Fruit fly (Drosophila melanogaster) whole organism, embryonic: Measurements from ENCODE around the gene CG32259.

Experiments used
- Blimp-1 ChIP-seq: fragments of 200-800 bp; sonication (Bioruptor generic); optimal IDR thresholded peaks from 3 replicates; lab custom pipeline; 2018; ENCODE audit warnings: missing biosample characterization, missing genetic modification characterization, mild to moderate bottlenecking, moderate library complexity, missing genetic modification reagents
- C15 ChIP-seq: fragments of 200-800 bp; sonication (Bioruptor generic); IDR thresholded peaks from 3 replicates; pipeline ENCODE4 v1.3.6; 2022; ENCODE audit warnings: missing biosample characterization, missing genetic modification characterization
- CG10147 ChIP-seq: fragments of 200-800 bp; sonication (Bioruptor generic); optimal IDR thresholded peaks from 2 replicates; lab custom pipeline; 2019; ENCODE audit warnings: missing biosample characterization, mild to moderate bottlenecking, missing genetic modification characterization, moderate library complexity
- CG10979 ChIP-seq: fragments of 200-800 bp; sonication (Bioruptor generic); optimal IDR thresholded peaks from 2 replicates; lab custom pipeline; 2018; ENCODE audit warnings: missing biosample characterization, mild to moderate bottlenecking, missing genetic modification characterization, moderate library complexity
- CG11560 ChIP-seq: fragments of 200-800 bp; sonication (Bioruptor generic); IDR thresholded peaks from 3 replicates; pipeline ENCODE4 v1.3.6; 2022; ENCODE audit warnings: missing biosample characterization, missing genetic modification characterization
- CG12299 ChIP-seq: fragments of 200-800 bp; sonication (Bioruptor generic); optimal IDR thresholded peaks from 2 replicates; lab custom pipeline; 2018; ENCODE audit warnings: missing biosample characterization, mild to moderate bottlenecking, missing genetic modification characterization
- CG12942 ChIP-seq: fragments of 200-800 bp; sonication (Bioruptor generic); optimal IDR thresholded peaks from 3 replicates; lab custom pipeline; 2016; ENCODE audit warnings: missing biosample characterization, missing genetic modification characterization
- CG14860 ChIP-seq: fragments of 200-800 bp; sonication (Bioruptor generic); IDR thresholded peaks from 3 replicates; pipeline ENCODE4 v1.3.6; 2022; ENCODE audit warnings: missing biosample characterization, missing genetic modification characterization; ENCODE audit not compliant: partially characterized antibody
- CG16863 ChIP-seq: fragments of 200-800 bp; sonication (Bioruptor generic); optimal IDR thresholded peaks from 3 replicates; lab custom pipeline; 2016; ENCODE audit warnings: missing biosample characterization, missing genetic modification characterization
- CG17612 ChIP-seq: fragments of 200-800 bp; sonication (Bioruptor generic); IDR thresholded peaks from 2 replicates; pipeline ENCODE4 v1.3.6; 2022; ENCODE audit warnings: missing biosample characterization, missing genetic modification characterization
- CG2202 ChIP-seq: fragments of 200-800 bp; sonication (Bioruptor generic); optimal IDR thresholded peaks from 2 replicates; lab custom pipeline; 2018; ENCODE audit warnings: missing biosample characterization, mild to moderate bottlenecking, missing genetic modification characterization
- CG2712 ChIP-seq: fragments of 200-800 bp; optimal IDR thresholded peaks from 3 replicates; lab custom pipeline; 2019; ENCODE audit warnings: missing biosample characterization, mild to moderate bottlenecking, missing genetic modification characterization, moderate library complexity
- CG2875 ChIP-seq: fragments of 200-800 bp; sonication (Bioruptor generic); optimal IDR thresholded peaks from 2 replicates; lab custom pipeline; 2017; ENCODE audit warnings: missing biosample characterization, mild to moderate bottlenecking, missing genetic modification characterization, missing genetic modification reagents
- CG31388 ChIP-seq: fragments of 200-800 bp; sonication (Bioruptor generic); optimal IDR thresholded peaks from 2 replicates; lab custom pipeline; 2016; ENCODE audit warnings: missing biosample characterization, missing genetic modification characterization
- CG33557 ChIP-seq: fragments of 200-800 bp; sonication (Bioruptor generic); optimal IDR thresholded peaks from 2 replicates; lab custom pipeline; 2019; ENCODE audit warnings: missing biosample characterization, mild to moderate bottlenecking, missing genetic modification characterization, moderate library complexity
- CG4707 ChIP-seq: fragments of 200-800 bp; sonication (Bioruptor generic); optimal IDR thresholded peaks from 2 replicates; lab custom pipeline; 2018; ENCODE audit warnings: missing biosample characterization, mild to moderate bottlenecking, missing genetic modification characterization, moderate library complexity
- CG6765 ChIP-seq: fragments of 200-800 bp; sonication (Bioruptor generic); optimal IDR thresholded peaks from 3 replicates; lab custom pipeline; 2017; ENCODE audit warnings: missing biosample characterization, mild to moderate bottlenecking, missing genetic modification characterization
- CG8290 ChIP-seq, 3 experiments: fragments of 200-800 bp; sonication (Bioruptor generic); optimal IDR thresholded peaks; 2 replicates each; lab custom pipeline; 2016 to 2019; ENCODE audit warnings: missing biosample characterization in 3 of 3, missing genetic modification characterization in 3 of 3, mild to moderate bottlenecking in 2 of 3, moderate library complexity in 1 of 3
- CG9727 ChIP-seq: fragments of 200-800 bp; sonication (Bioruptor generic); optimal IDR thresholded peaks from 3 replicates; lab custom pipeline; 2017; ENCODE audit warnings: missing biosample characterization, mild to moderate bottlenecking, missing genetic modification characterization
- CG9817 ChIP-seq: fragments of 200-800 bp; sonication (Bioruptor generic); optimal IDR thresholded peaks from 2 replicates; lab custom pipeline; 2018; ENCODE audit warnings: missing biosample characterization, mild to moderate bottlenecking, missing genetic modification characterization, moderate library complexity
- Dad ChIP-seq: fragments of 200-800 bp; sonication (Bioruptor generic); optimal IDR thresholded peaks from 3 replicates; lab custom pipeline; 2016; ENCODE audit warnings: missing biosample characterization, missing genetic modification characterization
- Doc2 ChIP-seq: fragments of 200-800 bp; sonication (Bioruptor generic); IDR thresholded peaks from 2 replicates; pipeline ENCODE4 v1.3.6; 2022; ENCODE audit warnings: missing biosample characterization, missing genetic modification characterization
- Dp ChIP-seq: fragments of 200-800 bp; sonication (Bioruptor generic); optimal IDR thresholded peaks from 2 replicates; lab custom pipeline; 2018; ENCODE audit warnings: missing biosample characterization, mild to moderate bottlenecking, missing genetic modification characterization, moderate library complexity
- Gsc ChIP-seq: fragments of 200-800 bp; sonication (Bioruptor generic); IDR thresholded peaks from 2 replicates; pipeline ENCODE4 v1.3.6; 2022; ENCODE audit warnings: missing biosample characterization, missing genetic modification characterization
- Gug ChIP-seq: fragments of 200-800 bp; sonication (Bioruptor generic); IDR thresholded peaks from 4 replicates; pipeline ENCODE4 v1.3.6; 2022; ENCODE audit warnings: missing biosample characterization, missing genetic modification characterization
- Hr3 ChIP-seq: fragments of 200-800 bp; sonication (Bioruptor generic); optimal IDR thresholded peaks from 3 replicates; lab custom pipeline; 2016; ENCODE audit warnings: missing biosample characterization, missing genetic modification characterization
- Kr ChIP-seq: fragments of 200-800 bp; sonication (Bioruptor generic); optimal IDR thresholded peaks from 2 replicates; lab custom pipeline; 2017; ENCODE audit warnings: missing biosample characterization, mild to moderate bottlenecking, missing genetic modification characterization
- Lim3 ChIP-seq: fragments of 200-800 bp; sonication (Bioruptor generic); IDR thresholded peaks from 2 replicates; pipeline ENCODE4 v1.3.6; 2022; ENCODE audit warnings: missing biosample characterization, missing genetic modification characterization
- Lpt ChIP-seq: fragments of >200 bp; optimal IDR thresholded peaks from 2 replicates; lab custom pipeline; 2018; ENCODE audit warnings: missing biosample characterization, missing genetic modification characterization
- Ptx1 ChIP-seq: fragments of 200-800 bp; sonication (Bioruptor generic); IDR thresholded peaks from 2 replicates; pipeline ENCODE4 v1.3.6; 2022; ENCODE audit warnings: missing biosample characterization, missing genetic modification characterization
- Rx ChIP-seq: fragments of 200-800 bp; sonication (Bioruptor generic); IDR thresholded peaks from 2 replicates; pipeline ENCODE4 v1.3.6; 2022; ENCODE audit warnings: missing biosample characterization, missing genetic modification characterization
- Six4 ChIP-seq: fragments of 200-800 bp; sonication (Bioruptor generic); optimal IDR thresholded peaks from 2 replicates; lab custom pipeline; 2016; ENCODE audit warnings: missing biosample characterization, missing genetic modification characterization
- ash1 ChIP-seq: fragments of 200-800 bp; sonication (Bioruptor generic); optimal IDR thresholded peaks from 2 replicates; lab custom pipeline; 2018; ENCODE audit warnings: missing biosample characterization, mild to moderate bottlenecking, missing genetic modification characterization
- az2 ChIP-seq: fragments of 200-800 bp; sonication (Bioruptor generic); optimal IDR thresholded peaks from 3 replicates; lab custom pipeline; 2016; ENCODE audit warnings: missing biosample characterization, missing genetic modification characterization
- chif ChIP-seq, 2 experiments: fragments of 200-800 bp; sonication (Bioruptor generic); optimal IDR thresholded peaks; 3 replicates each; lab custom pipeline; 2016; ENCODE audit warnings: missing biosample characterization in 2 of 2, missing genetic modification characterization in 2 of 2
- chm ChIP-seq: fragments of 200-800 bp; sonication (Bioruptor generic); IDR thresholded peaks from 2 replicates; pipeline ENCODE4 v1.3.6; 2022; ENCODE audit warnings: missing biosample characterization, missing genetic modification characterization
- chn ChIP-seq: fragments of 200-800 bp; sonication (Bioruptor generic); optimal IDR thresholded peaks from 2 replicates; lab custom pipeline; 2016; ENCODE audit warnings: missing biosample characterization, missing genetic modification characterization
- cwo ChIP-seq: fragments of 200-800 bp; sonication (Bioruptor generic); optimal IDR thresholded peaks from 3 replicates; lab custom pipeline; 2017; ENCODE audit warnings: missing biosample characterization, missing genetic modification characterization, mild to moderate bottlenecking, moderate library complexity, missing genetic modification reagents
- dpn ChIP-seq, 2 experiments: fragments of 200-800 bp; sonication (Bioruptor generic); optimal IDR thresholded peaks; 3 replicates each; lab custom pipeline; 2016; ENCODE audit warnings: missing biosample characterization in 2 of 2, missing genetic modification characterization in 2 of 2
- esg ChIP-seq: fragments of 200-800 bp; sonication (Bioruptor generic); conservative IDR thresholded peaks from 2 replicates; pipeline ENCODE4 v1.3.6; 2022; ENCODE audit warnings: missing biosample characterization, missing genetic modification characterization
- hbn ChIP-seq: fragments of 200-800 bp; sonication (Bioruptor generic); IDR thresholded peaks from 2 replicates; pipeline ENCODE4 v1.3.6; 2022; ENCODE audit warnings: missing biosample characterization, missing genetic modification characterization; ENCODE audit not compliant: partially characterized antibody
- kah ChIP-seq: fragments of 200-800 bp; sonication (Bioruptor generic); optimal IDR thresholded peaks from 2 replicates; lab custom pipeline; 2018; ENCODE audit warnings: missing biosample characterization, mild to moderate bottlenecking, missing genetic modification characterization
- lola ChIP-seq, 3 experiments: fragments of >200 bp in 2 of 3; fragments of 200-800 bp in 1 of 3; sonication (Bioruptor generic) in 1 of 3; optimal IDR thresholded peaks; 2 replicates each; lab custom pipeline; 2017 to 2019; ENCODE audit warnings: missing biosample characterization in 3 of 3, missing genetic modification characterization in 3 of 3, mild to moderate bottlenecking in 1 of 3, moderate library complexity in 1 of 3
- lov ChIP-seq, 2 experiments: fragments of 200-800 bp in 1 of 2; fragments of >200 bp in 1 of 2; sonication (Bioruptor generic) in 1 of 2; IDR thresholded peaks in 1 of 2; optimal IDR thresholded peaks in 1 of 2; 2 replicates in 1 of 2; 3 replicates in 1 of 2; pipeline versions ENCODE4 v1.3.6 to Lab custom; 2017 to 2022; ENCODE audit warnings: missing biosample characterization in 1 of 2, missing genetic modification characterization in 1 of 2
- pzg ChIP-seq: fragments of 200-800 bp; sonication (Bioruptor generic); optimal IDR thresholded peaks from 3 replicates; lab custom pipeline; 2018; ENCODE audit warnings: missing biosample characterization, mild to moderate bottlenecking, missing genetic modification characterization, moderate library complexity
- sima ChIP-seq: fragments of 200-800 bp; sonication (Bioruptor generic); optimal IDR thresholded peaks from 2 replicates; lab custom pipeline; 2016; ENCODE audit warnings: missing biosample characterization, missing genetic modification characterization
- vvl ChIP-seq: fragments of 200-800 bp; sonication (Bioruptor generic); IDR thresholded peaks from 2 replicates; pipeline ENCODE4 v1.3.6; 2022; ENCODE audit warnings: missing biosample characterization, missing genetic modification characterization
- wek ChIP-seq: fragments of 200-800 bp; sonication (Bioruptor generic); optimal IDR thresholded peaks from 3 replicates; lab custom pipeline; 2018; ENCODE audit warnings: missing biosample characterization, mild to moderate bottlenecking, missing genetic modification characterization, moderate library complexity

The CG32259 gene

dm6 chr3L:4102496-4103257 is 33.5 kb downstream of the CG32259 start, which contains the start of gene CG14995 (continued):
- TF ChIP-seq CG31388 (GFP tag; lab: Kevin White, UChicago) (no peak), kah (GFP tag; lab: Kevin White, UChicago) (peak; percentile 37), C15 (GFP tag; lab: Robert Waterston, UW) (no peak), CG10979 (tag; lab: Kevin White, UChicago) (peak; percentile 8), az2 (no peak), lola (GFP tag; optimal IDR thresholded peaks at IDR 0.05; lab: Kevin White, UChicago) (no peak), cwo (GFP tag; lab: Kevin White, UChicago) (peak; percentile 0), Doc2 (GFP tag; lab: Robert Waterston, UW) (no peak), Kr (GFP tag; lab: Kevin White, UChicago) (no peak), CG14860 (no peak), CG12942 (no peak), lov (optimal IDR thresholded peaks at IDR 0.05; lab: Kevin White, UChicago) (no peak), lov (GFP tag; IDR thresholded peaks at IDR 0.05; lab: Robert Waterston, UW) (no peak), CG11560 (tag; lab: Robert Waterston, UW) (no peak), Gug (GFP tag; lab: Robert Waterston, UW) (no peak), dpn (GFP tag; optimal IDR thresholded peaks at IDR 0.05; lab: Kevin White, UChicago) (no peak), chn (GFP tag; lab: Kevin White, UChicago) (no peak), CG10147 (GFP tag; lab: Kevin White, UChicago) (no peak), Lpt (GFP tag; lab: Kevin White, UChicago) (no peak), hbn (GFP tag; lab: Robert Waterston, UW) (peak; percentile 38), CG9817 (no peak), Ptx1 (GFP tag; lab: Robert Waterston, UW) (no peak), CG17612 (GFP tag; lab: Robert Waterston, UW) (no peak), pzg (peak; percentile 61), Blimp-1 (GFP tag; lab: Kevin White, UChicago) (peak; percentile 15), Six4 (GFP tag; lab: Kevin White, UChicago) (no peak), chif (GFP tag; optimal IDR thresholded peaks at IDR 0.05; lab: Kevin White, UChicago) (no peak), ash1 (no peak), CG2712 (peak; percentile 31), wek (GFP tag; lab: Kevin White, UChicago) (no peak), CG4707 (GFP tag; lab: Kevin White, UChicago) (no peak), CG2875 (GFP tag; lab: Kevin White, UChicago) (no peak), Hr3 (GFP tag; lab: Kevin White, UChicago) (no peak), CG33557 (no peak), CG6765 (GFP tag; lab: Kevin White, UChicago) (peak; percentile 58), CG16863 (no peak), Dad (GFP tag; lab: Kevin White, UChicago) (no peak), CG8290 (GFP tag; optimal IDR thresholded peaks at IDR 0.05; lab: Kevin White, UChicago) (no peak), CG8290 (tag; optimal IDR thresholded peaks at IDR 0.05; lab: Kevin White, UChicago) (peak in 1 of 2 experiments; percentile 55), CG9727 (GFP tag; lab: Kevin White, UChicago) (no peak), Rx (GFP tag; lab: Robert Waterston, UW) (no peak), sima (GFP tag; lab: Kevin White, UChicago) (no peak), vvl (GFP tag; lab: Robert Waterston, UW) (peak; percentile 49; the same call in 1 of the 2 replicates), CG12299 (tag; lab: Kevin White, UChicago) (peak; percentile 64), Lim3 (GFP tag; lab: Robert Waterston, UW) (no peak), esg (GFP tag; lab: Robert Waterston, UW) (no peak), Dp (peak; percentile 72), chm (peak; percentile 74; the same call in 1 of the 2 replicates), CG2202 (tag; lab: Kevin White, UChicago) (no peak), Gsc (no peak)
